Fruit fly (Drosophila melanogaster): ENCODE measurements around the gene CG18088.
A peak's percentile ranks its signal among the peaks of the same experiment; 100 is the strongest.

Gene CG18088

dm6 chr2L:8955597-8956335 lies 11.6 kb upstream of the CG18088 start (continued):
- no peak for TF ChIP-seq ci (GFP tag; IDR thresholded peaks at IDR 0.05)
- TF ChIP-seq exex (tag; optimal IDR thresholded peaks at IDR 0.05) = no peak
- TF ChIP-seq grn (GFP tag; optimal IDR thresholded peaks at IDR 0.05) = peak; percentile 34
- TF ChIP-seq CG10366 (GFP tag; IDR thresholded peaks at IDR 0.05) = no peak
- no peak for TF ChIP-seq pita (GFP tag; optimal IDR thresholded peaks at IDR 0.05)
- TF ChIP-seq ken (GFP tag; IDR thresholded peaks at IDR 0.05) = no peak
- no peak for TF ChIP-seq wek (GFP tag; optimal IDR thresholded peaks at IDR 0.05)
- no peak for TF ChIP-seq Gug (GFP tag; IDR thresholded peaks at IDR 0.05)
- TF ChIP-seq CG1233 (GFP tag; optimal IDR thresholded peaks at IDR 0.05) = no peak
- no peak for TF ChIP-seq CG31441 (GFP tag; IDR thresholded peaks at IDR 0.05)
- TF ChIP-seq Opbp (GFP tag; IDR thresholded peaks at IDR 0.05; ENCODE audit: partially characterized antibody) = no peak
- TF ChIP-seq CG15479 (GFP tag; optimal IDR thresholded peaks at IDR 0.05) = no peak
- TF ChIP-seq CHES-1-like (GFP tag; optimal IDR thresholded peaks at IDR 0.05) = no peak
- TF ChIP-seq prd (optimal IDR thresholded peaks at IDR 0.05) = no peak
- TF ChIP-seq prd (GFP tag; IDR thresholded peaks at IDR 0.05) = no peak
- TF ChIP-seq Doc2 (GFP tag; IDR thresholded peaks at IDR 0.05) = no peak
- TF ChIP-seq org-1 (GFP tag; optimal IDR thresholded peaks at IDR 0.05) = no peak
- no peak for TF ChIP-seq Sox102F (GFP tag; optimal IDR thresholded peaks at IDR 0.05)
- TF ChIP-seq NFAT (GFP tag; IDR thresholded peaks at IDR 0.05) = no peak
- TF ChIP-seq stc (GFP tag; IDR thresholded peaks at IDR 0.05) = no peak
- TF ChIP-seq CG17328 (GFP tag; IDR thresholded peaks at IDR 0.05) = no peak
- no peak for TF ChIP-seq trem (tag; optimal IDR thresholded peaks at IDR 0.05)
- TF ChIP-seq Drgx (GFP tag; IDR thresholded peaks at IDR 0.05) = no peak
- TF ChIP-seq Antp (GFP tag; optimal IDR thresholded peaks at IDR 0.05) = no peak
- TF ChIP-seq CG13894 (tag; optimal IDR thresholded peaks at IDR 0.05) = no peak
- no peak for TF ChIP-seq Aef1 (GFP tag; IDR thresholded peaks at IDR 0.05)
- TF ChIP-seq lilli (GFP tag; optimal IDR thresholded peaks at IDR 0.05) = peak; percentile 2
- TF ChIP-seq caup (GFP tag; optimal IDR thresholded peaks at IDR 0.05; ENCODE audit: severe bottlenecking) = no peak
- TF ChIP-seq Camta (GFP tag; optimal IDR thresholded peaks at IDR 0.05) = no peak
- TF ChIP-seq CG6689 (GFP tag; IDR thresholded peaks at IDR 0.05) = no peak
- no peak for TF ChIP-seq Hand (GFP tag; optimal IDR thresholded peaks at IDR 0.05)
- no peak for TF ChIP-seq CG9437 (GFP tag; optimal IDR thresholded peaks at IDR 0.05)
- TF ChIP-seq CG3838 (GFP tag; optimal IDR thresholded peaks at IDR 0.05) = no peak
- TF ChIP-seq chif (GFP tag; optimal IDR thresholded peaks at IDR 0.05) = no peak
- TF ChIP-seq Usf (GFP tag; optimal IDR thresholded peaks at IDR 0.05) = no peak
- no peak for TF ChIP-seq lola (GFP tag; optimal IDR thresholded peaks at IDR 0.05)
- no peak for TF ChIP-seq Ets97D (GFP tag; optimal IDR thresholded peaks at IDR 0.05)
- peak; percentile 4 for TF ChIP-seq her (GFP tag; optimal IDR thresholded peaks at IDR 0.05)
- TF ChIP-seq fru (optimal IDR thresholded peaks at IDR 0.05) = no peak
- TF ChIP-seq CG12155 (GFP tag; optimal IDR thresholded peaks at IDR 0.05) = peak; percentile 9
- TF ChIP-seq CG11695 (GFP tag; IDR thresholded peaks at IDR 0.05) = peak; percentile 42; the same call in 1 of the 3 replicates
- no peak for TF ChIP-seq Optix (GFP tag; IDR thresholded peaks at IDR 0.05)
- TF ChIP-seq pan (optimal IDR thresholded peaks at IDR 0.05) = no peak
- no peak for TF ChIP-seq pan (GFP tag; optimal IDR thresholded peaks at IDR 0.05 in 1 of 2, IDR thresholded peaks at IDR 0.05 in 1 of 2)
- TF ChIP-seq h (optimal IDR thresholded peaks at IDR 0.05) = no peak
- TF ChIP-seq CG1603 (tag; optimal IDR thresholded peaks at IDR 0.05) = no peak
- TF ChIP-seq tup (GFP tag; optimal IDR thresholded peaks at IDR 0.05) = no peak
- peak; percentile 31 for TF ChIP-seq Dek (tag; optimal IDR thresholded peaks at IDR 0.05)
- TF ChIP-seq CG2875 (GFP tag; optimal IDR thresholded peaks at IDR 0.05) = no peak
- TF ChIP-seq CG7786 (GFP tag; optimal IDR thresholded peaks at IDR 0.05) = no peak
- TF ChIP-seq pros (GFP tag; optimal IDR thresholded peaks at IDR 0.05) = no peak
- TF ChIP-seq CG1647 (GFP tag; optimal IDR thresholded peaks at IDR 0.05) = no peak

All from whole organism, embryonic.